Fruit fly (Drosophila melanogaster) whole organism, embryonic: ENCODE measurements around the gene Sfp93F.
A peak's percentile ranks its signal among the peaks of the same experiment; 100 is the strongest.

Experiments
- B-H2 ChIP-seq: fragments of 200-800 bp; sonication (Bioruptor generic); optimal IDR thresholded peaks from 2 replicates; lab custom pipeline; 2018; ENCODE audit warnings: missing biosample characterization, mild to moderate bottlenecking, missing genetic modification characterization
- BEAF-32 ChIP-seq: fragments of 200-800 bp; sonication (Bioruptor generic); optimal IDR thresholded peaks from 3 replicates; lab custom pipeline; 2017; ENCODE audit warnings: missing biosample characterization, missing genetic modification characterization, mild to moderate bottlenecking, moderate library complexity, missing genetic modification reagents
- Bteb2 ChIP-seq: fragments of 200-800 bp; sonication (Bioruptor generic); optimal IDR thresholded peaks from 2 replicates; lab custom pipeline; 2016; ENCODE audit warnings: missing biosample characterization, missing genetic modification characterization
- CG11247 ChIP-seq: fragments of 200-800 bp; sonication (Bioruptor generic); IDR thresholded peaks from 2 replicates; pipeline ENCODE4 v1.3.6; 2022; ENCODE audit warnings: missing biosample characterization, missing genetic modification characterization
- CG12391 ChIP-seq: fragments of 200-800 bp; sonication (Bioruptor generic); optimal IDR thresholded peaks from 3 replicates; lab custom pipeline; 2018; ENCODE audit warnings: missing biosample characterization, mild to moderate bottlenecking, missing genetic modification characterization, moderate library complexity
- CG13296 ChIP-seq: fragments of 200-800 bp; sonication (Bioruptor generic); optimal IDR thresholded peaks from 3 replicates; lab custom pipeline; 2018; ENCODE audit warnings: missing biosample characterization, mild to moderate bottlenecking, missing genetic modification characterization
- CG1529 ChIP-seq: fragments of 200-800 bp; sonication (Bioruptor generic); optimal IDR thresholded peaks from 3 replicates; lab custom pipeline; 2018; ENCODE audit warnings: missing biosample characterization, missing genetic modification characterization
- CG15479 ChIP-seq: fragments of 200-800 bp; sonication (Bioruptor generic); optimal IDR thresholded peaks from 3 replicates; lab custom pipeline; 2019; ENCODE audit warnings: missing biosample characterization, mild to moderate bottlenecking, missing genetic modification characterization, moderate library complexity
- CG15696 ChIP-seq: fragments of 200-800 bp; sonication (Bioruptor generic); optimal IDR thresholded peaks from 2 replicates; lab custom pipeline; 2019; ENCODE audit warnings: missing biosample characterization, mild to moderate bottlenecking, missing genetic modification characterization, moderate library complexity
- CG18599 ChIP-seq: fragments of 200-800 bp; sonication (Bioruptor generic); optimal IDR thresholded peaks from 3 replicates; lab custom pipeline; 2017; ENCODE audit warnings: missing biosample characterization, missing genetic modification characterization, mild to moderate bottlenecking, moderate library complexity, missing genetic modification reagents
- CG34376 ChIP-seq: fragments of 200-800 bp; sonication (Bioruptor generic); optimal IDR thresholded peaks from 2 replicates; lab custom pipeline; 2018; ENCODE audit warnings: missing biosample characterization, mild to moderate bottlenecking, missing genetic modification characterization
- CG3726 ChIP-seq: fragments of 200-800 bp; sonication (Bioruptor generic); IDR thresholded peaks from 3 replicates; pipeline ENCODE4, ENCODE4 v1.3.6; 2022; ENCODE audit warnings: missing biosample characterization, missing genetic modification characterization
- CG5245 ChIP-seq: fragments of 200-800 bp; sonication (Bioruptor generic); optimal IDR thresholded peaks from 3 replicates; lab custom pipeline; 2016; ENCODE audit warnings: missing biosample characterization, missing genetic modification characterization
- CG7357 ChIP-seq: fragments of 200-800 bp; sonication (Bioruptor generic); IDR thresholded peaks from 3 replicates; pipeline ENCODE4 v1.3.6; 2022; ENCODE audit warnings: missing biosample characterization, missing genetic modification characterization
- CG7928 ChIP-seq: fragments of 200-800 bp; sonication (Bioruptor generic); optimal IDR thresholded peaks from 2 replicates; lab custom pipeline; 2017; ENCODE audit warnings: missing biosample characterization, mild to moderate bottlenecking, missing genetic modification characterization
- GATAe ChIP-seq: fragments of 200-800 bp; sonication (Bioruptor generic); conservative IDR thresholded peaks from 2 replicates; pipeline ENCODE4 v1.3.6; 2022; ENCODE audit warnings: missing biosample characterization, missing genetic modification characterization
- Hmx ChIP-seq: fragments of 200-800 bp; sonication (Bioruptor generic); optimal IDR thresholded peaks from 2 replicates; lab custom pipeline; 2016; ENCODE audit warnings: missing biosample characterization, missing genetic modification characterization
- Lhr ChIP-seq: fragments of 200-800 bp; sonication (Bioruptor generic); optimal IDR thresholded peaks from 3 replicates; lab custom pipeline; 2017; ENCODE audit warnings: mild to moderate bottlenecking, missing biosample characterization, missing genetic modification reagents, missing genetic modification characterization
- Meics ChIP-seq: fragments of 200-800 bp; sonication (Bioruptor generic); optimal IDR thresholded peaks from 2 replicates; lab custom pipeline; 2017; ENCODE audit warnings: missing biosample characterization, mild to moderate bottlenecking, missing genetic modification characterization
- Mes4 ChIP-seq: fragments of 200-800 bp; sonication (Bioruptor generic); optimal IDR thresholded peaks from 2 replicates; lab custom pipeline; 2016; ENCODE audit warnings: missing biosample characterization, missing genetic modification characterization
- Oli ChIP-seq: fragments of 200-800 bp; sonication (Bioruptor generic); optimal IDR thresholded peaks from 2 replicates; lab custom pipeline; 2018; ENCODE audit warnings: missing biosample characterization, mild to moderate bottlenecking, missing genetic modification characterization, moderate library complexity
- Optix ChIP-seq: fragments of 200-800 bp; sonication (Bioruptor generic); IDR thresholded peaks from 3 replicates; pipeline ENCODE4 v1.3.6; 2022; ENCODE audit warnings: missing biosample characterization, missing genetic modification characterization
- Pdp1 ChIP-seq, 2 experiments: fragments of 200-800 bp; sonication (Bioruptor generic); optimal IDR thresholded peaks; 3 replicates each; lab custom pipeline; 2016; ENCODE audit warnings: missing biosample characterization in 2 of 2, missing genetic modification characterization in 2 of 2, mild to moderate bottlenecking in 1 of 2, moderate library complexity in 1 of 2
- Ptx1 ChIP-seq: fragments of 200-800 bp; sonication (Bioruptor generic); IDR thresholded peaks from 2 replicates; pipeline ENCODE4 v1.3.6; 2022; ENCODE audit warnings: missing biosample characterization, missing genetic modification characterization
- Sox100B ChIP-seq: fragments of 200-800 bp; sonication (Bioruptor generic); optimal IDR thresholded peaks from 3 replicates; lab custom pipeline; 2018; ENCODE audit warnings: missing biosample characterization, mild to moderate bottlenecking, missing genetic modification characterization
- ase ChIP-seq: fragments of 200-800 bp; sonication (Bioruptor generic); IDR thresholded peaks from 3 replicates; pipeline ENCODE4 v1.3.6; 2022; ENCODE audit warnings: missing biosample characterization, missing genetic modification characterization
- az2 ChIP-seq: fragments of 200-800 bp; sonication (Bioruptor generic); optimal IDR thresholded peaks from 3 replicates; lab custom pipeline; 2016; ENCODE audit warnings: missing biosample characterization, missing genetic modification characterization
- bcd ChIP-seq: fragments of 200-800 bp; sonication (Bioruptor generic); optimal IDR thresholded peaks from 2 replicates; lab custom pipeline; 2017; ENCODE audit warnings: missing biosample characterization, mild to moderate bottlenecking, missing genetic modification characterization
- bsh ChIP-seq, 2 experiments: fragments of 200-800 bp; sonication (Bioruptor generic); optimal IDR thresholded peaks; 2 replicates each; lab custom pipeline; 2017 to 2018; ENCODE audit warnings: mild to moderate bottlenecking in 2 of 2, missing biosample characterization in 2 of 2, missing genetic modification characterization in 2 of 2, moderate library complexity in 1 of 2
- cwo ChIP-seq: fragments of 200-800 bp; sonication (Bioruptor generic); optimal IDR thresholded peaks from 3 replicates; lab custom pipeline; 2017; ENCODE audit warnings: missing biosample characterization, missing genetic modification characterization, mild to moderate bottlenecking, moderate library complexity, missing genetic modification reagents
- dan ChIP-seq: fragments of 200-800 bp; sonication (Bioruptor generic); IDR thresholded peaks from 2 replicates; pipeline ENCODE4 v1.3.6; 2022; ENCODE audit warnings: missing biosample characterization, missing genetic modification characterization
- dpn ChIP-seq, 2 experiments: fragments of 200-800 bp; sonication (Bioruptor generic); optimal IDR thresholded peaks; 3 replicates each; lab custom pipeline; 2016; ENCODE audit warnings: missing biosample characterization in 2 of 2, missing genetic modification characterization in 2 of 2
- dysf ChIP-seq: fragments of 200-800 bp; sonication (Bioruptor generic); IDR thresholded peaks from 3 replicates; pipeline ENCODE4 v1.3.6; 2022; ENCODE audit warnings: missing biosample characterization, missing genetic modification characterization
- en ChIP-seq: fragments of 200-800 bp; sonication (Bioruptor generic); optimal IDR thresholded peaks from 2 replicates; lab custom pipeline; 2016; ENCODE audit warnings: missing biosample characterization, missing genetic modification characterization
- kah ChIP-seq: fragments of 200-800 bp; sonication (Bioruptor generic); optimal IDR thresholded peaks from 2 replicates; lab custom pipeline; 2018; ENCODE audit warnings: missing biosample characterization, mild to moderate bottlenecking, missing genetic modification characterization
- lab ChIP-seq: fragments of 200-800 bp; sonication (Bioruptor generic); optimal IDR thresholded peaks from 3 replicates; lab custom pipeline; 2017; ENCODE audit warnings: missing biosample characterization, missing genetic modification characterization, mild to moderate bottlenecking, moderate library complexity, missing genetic modification reagents
- luna ChIP-seq: fragments of 200-800 bp; sonication (Bioruptor generic); optimal IDR thresholded peaks from 2 replicates; lab custom pipeline; 2016; ENCODE audit warnings: missing biosample characterization, missing genetic modification characterization
- maf-S ChIP-seq: fragments of 200-800 bp; sonication (Bioruptor generic); optimal IDR thresholded peaks from 2 replicates; lab custom pipeline; 2016; ENCODE audit warnings: missing biosample characterization, missing genetic modification characterization
- oc ChIP-seq: fragments of 200-800 bp; sonication (Bioruptor generic); optimal IDR thresholded peaks from 2 replicates; lab custom pipeline; 2018; ENCODE audit warnings: missing biosample characterization, mild to moderate bottlenecking, missing genetic modification characterization, moderate library complexity
- ranshi ChIP-seq: fragments of 200-800 bp; sonication (Bioruptor generic); IDR thresholded peaks from 2 replicates; pipeline ENCODE4 v1.3.6; 2022; ENCODE audit warnings: missing biosample characterization, missing genetic modification characterization
- rib ChIP-seq: fragments of 200-800 bp; sonication (Bioruptor generic); IDR thresholded peaks from 2 replicates; pipeline ENCODE4 v1.3.6; 2022; ENCODE audit warnings: missing biosample characterization, missing genetic modification characterization
- sens ChIP-seq: fragments of 200-800 bp; sonication (Bioruptor generic); peaks from one replicate; lab custom pipeline; 2016; ENCODE audit warnings: missing biosample characterization, missing genetic modification characterization
- sens-2 ChIP-seq: fragments of 200-800 bp; sonication (Bioruptor generic); IDR thresholded peaks from 2 replicates; pipeline ENCODE4 v1.3.6; 2022; ENCODE audit warnings: missing biosample characterization, missing genetic modification characterization
- sug ChIP-seq: fragments of 200-800 bp; optimal IDR thresholded peaks from 2 replicates; lab custom pipeline; 2019; ENCODE audit warnings: missing biosample characterization, mild to moderate bottlenecking, missing genetic modification characterization, moderate library complexity
- tgo ChIP-seq: fragments of 200-800 bp; sonication (Bioruptor generic); IDR thresholded peaks from 3 replicates; pipeline ENCODE4 v1.3.6; 2022; ENCODE audit warnings: missing biosample characterization, missing genetic modification characterization
- trh ChIP-seq: fragments of 200-800 bp; sonication (Bioruptor generic); optimal IDR thresholded peaks from 2 replicates; lab custom pipeline; 2016; ENCODE audit warnings: missing biosample characterization, missing genetic modification characterization
- ttk ChIP-seq: fragments of 200-800 bp; sonication (Bioruptor generic); IDR thresholded peaks from 2 replicates; pipeline ENCODE4 v2.1.2; 2022; ENCODE audit warnings: missing biosample characterization, missing genetic modification characterization

Sfp93F gene

DNA sequence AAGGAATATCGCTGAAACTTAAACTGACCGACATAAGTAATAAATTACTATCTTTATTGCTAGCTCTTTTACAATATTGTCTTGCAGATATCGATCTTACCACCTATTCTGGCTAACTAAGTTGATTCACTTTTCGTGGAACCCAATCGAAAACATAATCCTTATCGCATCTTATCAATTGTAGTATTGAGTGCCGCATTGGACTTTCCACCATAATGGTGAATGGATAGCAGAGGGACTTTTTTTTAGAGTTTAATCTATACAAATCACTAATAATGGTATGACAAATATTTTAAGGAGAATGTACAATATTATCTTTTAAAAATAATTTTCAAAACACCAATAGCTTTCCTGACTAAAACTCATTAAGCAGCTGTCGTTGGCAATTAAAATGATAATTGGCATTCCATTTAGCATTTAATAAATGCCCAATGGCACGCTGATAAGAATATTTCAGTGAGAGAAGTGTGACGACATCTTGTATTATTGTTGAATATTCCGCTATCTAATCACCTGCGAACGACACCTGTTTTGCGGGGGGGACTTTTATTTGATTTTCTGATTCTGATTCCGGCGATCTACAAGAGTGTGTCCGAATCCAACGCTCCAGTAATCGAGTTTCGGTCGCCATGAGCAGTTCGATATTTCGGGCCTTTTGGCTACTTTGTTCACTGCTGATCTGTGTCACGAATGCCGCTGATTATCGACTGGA lies 22.2 kb upstream of the Sfp93F start, which contains the start of gene CG42335 (continued):
- TF ChIP-seq CG12391 (tag; lab: Kevin White, UChicago), result no peak
- TF ChIP-seq Ptx1 (GFP tag; lab: Robert Waterston, UW), result no peak
- peak; percentile 42 for TF ChIP-seq sens (GFP tag; lab: Kevin White, UChicago)
- peak; percentile 41 for TF ChIP-seq CG34376 (GFP tag; lab: Kevin White, UChicago)

DNA sequence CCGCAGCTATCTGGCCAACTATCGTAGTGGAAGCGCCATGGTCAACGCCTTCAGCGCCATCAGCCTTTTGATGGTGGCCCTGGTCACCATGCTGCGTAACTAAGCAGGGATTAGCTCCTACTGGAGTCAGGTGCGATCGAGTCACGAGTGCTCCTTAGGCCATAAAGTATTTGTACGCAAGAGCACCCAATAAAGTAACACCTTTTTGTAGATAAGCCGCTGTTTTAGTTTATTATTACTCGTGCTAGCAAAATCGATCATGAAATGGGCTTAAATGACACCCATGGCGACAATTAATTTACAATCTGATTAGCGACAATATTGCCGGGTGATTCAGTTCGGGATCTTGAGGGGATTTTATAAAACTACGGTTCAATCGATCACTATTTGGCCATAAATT lies 21.5 kb upstream of the Sfp93F start:
- TF ChIP-seq ranshi (GFP tag; lab: Robert Waterston, UW) (no peak), B-H2 (GFP tag; lab: Kevin White, UChicago) (peak; percentile 13), sug (tag; lab: Kevin White, UChicago) (peak; percentile 34), BEAF-32 (GFP tag; lab: Kevin White, UChicago) (no peak), cwo (peak; percentile 66), bsh (GFP tag; optimal IDR thresholded peaks at IDR 0.05; lab: Kevin White, UChicago) (no peak), ase (GFP tag; lab: Robert Waterston, UW) (no peak), lab (peak; percentile 2)
- TF ChIP-seq, all 482 proteins: peak for 4

DNA sequence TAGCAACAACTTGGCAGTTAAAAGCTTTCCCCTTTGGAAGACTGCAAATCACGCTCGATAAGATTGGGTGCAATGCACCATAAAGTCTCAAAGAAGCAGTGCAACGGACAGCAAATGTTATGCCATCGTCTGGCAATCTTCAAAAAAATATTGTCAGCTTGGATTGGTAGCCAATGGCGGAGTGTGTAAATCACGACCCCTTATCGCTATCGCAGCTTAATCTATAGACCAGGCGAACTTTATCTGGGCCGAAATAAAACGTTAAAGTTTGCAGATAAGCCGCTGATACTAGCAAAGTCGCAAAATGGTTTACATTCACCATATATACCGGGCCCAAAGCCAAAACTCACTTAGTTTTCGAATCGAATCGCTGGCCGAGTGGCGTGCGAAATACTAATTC lies 17.9 kb upstream of the Sfp93F start, which contains the start of gene CG31198:
CG31198 (plus strand) TSS at position 351 of the 400 bp plus-strand sequence.
- TF ChIP-seq tgo (GFP tag; lab: Robert Waterston, UW), result no peak
- no peak for TF ChIP-seq dpn (GFP tag; optimal IDR thresholded peaks at IDR 0.05; lab: Kevin White, UChicago)
- no peak for TF ChIP-seq Bteb2
- no peak for TF ChIP-seq maf-S (GFP tag; lab: Kevin White, UChicago)
- no peak for TF ChIP-seq dan (GFP tag; lab: Robert Waterston, UW)
- no peak for TF ChIP-seq oc (tag; lab: Kevin White, UChicago)
- no peak for TF ChIP-seq CG7357
- TF ChIP-seq sens-2 (GFP tag; lab: Robert Waterston, UW), result peak; percentile 62; the same call in 1 of the 2 replicates
- no peak for TF ChIP-seq trh (GFP tag; lab: Kevin White, UChicago)
- TF ChIP-seq cwo, result no peak
- no peak for TF ChIP-seq az2
- no peak for TF ChIP-seq rib (GFP tag; lab: Robert Waterston, UW)
- no peak for TF ChIP-seq luna (GFP tag; lab: Kevin White, UChicago)
- no peak for TF ChIP-seq Lhr (GFP tag; lab: Kevin White, UChicago)
- TF ChIP-seq Oli, result no peak
- TF ChIP-seq CG12391 (tag; lab: Kevin White, UChicago), result no peak
- no peak for TF ChIP-seq Hmx (GFP tag; lab: Kevin White, UChicago)
- no peak for TF ChIP-seq CG3726 (GFP tag; lab: Robert Waterston, UW)
- no peak for TF ChIP-seq ttk (GFP tag; lab: Robert Waterston, UW)
- peak; percentile 65 for TF ChIP-seq sug (tag; lab: Kevin White, UChicago)
- TF ChIP-seq CG18599 (GFP tag; lab: Kevin White, UChicago), result no peak
- TF ChIP-seq Optix (GFP tag; lab: Robert Waterston, UW), result no peak
- no peak for TF ChIP-seq CG7928
- TF ChIP-seq CG5245 (GFP tag; lab: Kevin White, UChicago), result no peak
- TF ChIP-seq CG13296 (GFP tag; lab: Kevin White, UChicago), result no peak
- peak; percentile 74 for TF ChIP-seq GATAe
- TF ChIP-seq Sox100B, result no peak
- TF ChIP-seq kah (GFP tag; lab: Kevin White, UChicago), result no peak
- TF ChIP-seq CG11247 (GFP tag; lab: Robert Waterston, UW), result no peak
- TF ChIP-seq Meics (GFP tag; lab: Kevin White, UChicago), result no peak
- TF ChIP-seq CG15479 (GFP tag; lab: Kevin White, UChicago), result no peak
- TF ChIP-seq bcd (GFP tag; lab: Kevin White, UChicago), result no peak
- no peak for TF ChIP-seq Mes4 (GFP tag; lab: Kevin White, UChicago)
- TF ChIP-seq Pdp1 (GFP tag; optimal IDR thresholded peaks at IDR 0.05; lab: Kevin White, UChicago), result peak in 1 of 2 experiments; percentile 72
- TF ChIP-seq en (GFP tag; lab: Kevin White, UChicago), result no peak
- no peak for TF ChIP-seq CG15696 (tag; lab: Kevin White, UChicago)
- no peak for TF ChIP-seq dysf (GFP tag; lab: Robert Waterston, UW)
- TF ChIP-seq CG1529, result no peak
